Fruit fly (Drosophila melanogaster): ENCODE results near the gene sgl.

Gene sgl

DNA sequence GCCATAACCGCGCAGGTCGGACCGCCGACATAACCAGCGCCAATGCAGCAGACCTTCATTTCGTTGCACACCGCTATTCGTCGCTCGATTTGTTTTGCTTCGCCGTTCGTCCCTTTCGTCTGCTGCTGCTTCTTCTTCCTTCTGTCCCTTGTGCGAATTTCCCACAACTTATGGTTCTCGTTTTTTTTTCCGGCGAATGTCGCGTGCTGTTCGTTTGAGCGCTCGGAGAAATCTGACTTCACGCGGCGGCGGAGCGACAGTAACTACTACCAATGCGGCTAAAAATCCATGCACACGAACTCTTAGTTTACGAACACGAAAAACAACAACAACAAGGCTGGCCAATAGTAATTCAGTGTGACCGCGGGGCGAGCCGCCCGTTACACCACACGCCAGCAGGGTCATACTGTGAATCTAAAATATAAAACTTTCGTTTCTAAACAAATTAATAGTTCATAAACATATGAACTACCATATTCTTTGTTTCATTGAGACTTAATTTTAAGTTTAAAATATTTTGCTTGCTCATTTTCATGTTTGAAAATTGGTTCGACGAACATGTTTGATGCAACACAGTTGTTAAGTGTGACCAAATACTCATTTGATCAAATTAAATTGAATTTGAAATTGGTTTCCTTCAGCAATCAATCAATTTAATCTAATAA lies at the start of gene sgl (continued):
- TF ChIP-seq GATAe (GFP tag; conservative IDR thresholded peaks at IDR 0.05) (no peak), NFAT (GFP tag; IDR thresholded peaks at IDR 0.05) (peak; percentile 64; the same call in 1 of the 2 replicates), CG9727 (GFP tag; optimal IDR thresholded peaks at IDR 0.05) (no peak), CG10431 (GFP tag; optimal IDR thresholded peaks at IDR 0.05) (no peak), corto (GFP tag; optimal IDR thresholded peaks at IDR 0.05) (no peak), ewg (GFP tag; optimal IDR thresholded peaks at IDR 0.05) (peak; percentile 2), NC2β (GFP tag; optimal IDR thresholded peaks at IDR 0.05) (peak; percentile 22), nerfin-1 (tag; optimal IDR thresholded peaks at IDR 0.05) (peak; percentile 78), Lim3 (GFP tag; IDR thresholded peaks at IDR 0.05) (no peak), CG9609 (GFP tag; optimal IDR thresholded peaks at IDR 0.05) (no peak), CG31224 (GFP tag; IDR thresholded peaks at IDR 0.05) (no peak), CG13296 (GFP tag; optimal IDR thresholded peaks at IDR 0.05) (no peak), H2.0 (GFP tag; IDR thresholded peaks at IDR 0.05) (no peak), tx (GFP tag; optimal IDR thresholded peaks at IDR 0.05) (no peak), maf-S (GFP tag; optimal IDR thresholded peaks at IDR 0.05) (no peak), br (optimal IDR thresholded peaks at IDR 0.05) (no peak), Hr39 (optimal IDR thresholded peaks at IDR 0.05) (no peak), Bgb (GFP tag; IDR thresholded peaks at IDR 0.05; ENCODE audit: partially characterized antibody) (peak; percentile 62; the same call in 1 of the 2 replicates), nom (GFP tag; optimal IDR thresholded peaks at IDR 0.05) (peak; percentile 84), Max (GFP tag; optimal IDR thresholded peaks at IDR 0.05) (no peak), CG7372 (GFP tag; IDR thresholded peaks at IDR 0.05) (no peak), Hmr (GFP tag; optimal IDR thresholded peaks at IDR 0.05) (peak; percentile 81), CG32772 (GFP tag; IDR thresholded peaks at IDR 0.05) (0 out of 2 replicates have a peak, but pooled peaks have one; percentile 14), CG43689 (GFP tag; IDR thresholded peaks at IDR 0.05) (no peak), ara (GFP tag; IDR thresholded peaks at IDR 0.05) (peak; percentile 41; the same call in 1 of the 2 replicates), Doc3 (GFP tag; IDR thresholded peaks at IDR 0.05; ENCODE audit: partially characterized antibody) (peak; percentile 43; the same call in 1 of the 3 replicates), CG16813 (GFP tag; IDR thresholded peaks at IDR 0.05; ENCODE audit: partially characterized antibody) (0 out of 3 replicates have a peak, but pooled peaks have one; percentile 25), CG2129 (GFP tag; IDR thresholded peaks at IDR 0.05; ENCODE audit: partially characterized antibody) (no peak; the same call in 1 of the 2 replicates), CG10147 (GFP tag; optimal IDR thresholded peaks at IDR 0.05) (no peak), Atf6 (GFP tag; IDR thresholded peaks at IDR 0.05) (peak; percentile 42; the same call in 1 of the 2 replicates), CG6813 (GFP tag; optimal IDR thresholded peaks at IDR 0.05) (peak; percentile 57), odd (GFP tag; optimal IDR thresholded peaks at IDR 0.05) (no peak), CG6689 (GFP tag; IDR thresholded peaks at IDR 0.05) (peak; percentile 28; the same call in 1 of the 2 replicates), sima (GFP tag; optimal IDR thresholded peaks at IDR 0.05) (no peak), cg (GFP tag; optimal IDR thresholded peaks at IDR 0.05) (peak; percentile 83), Mad (GFP tag; optimal IDR thresholded peaks at IDR 0.05) (peak; percentile 62), HLH3B (GFP tag; IDR thresholded peaks at IDR 0.05) (0 out of 2 replicates have a peak, but pooled peaks have one; percentile 20), esg (GFP tag; conservative IDR thresholded peaks at IDR 0.05) (no peak), peb (GFP tag; IDR thresholded peaks at IDR 0.05) (no peak), CG2116 (GFP tag; optimal IDR thresholded peaks at IDR 0.05) (peak; percentile 47), usp (GFP tag; optimal IDR thresholded peaks at IDR 0.05) (no peak), tin (GFP tag; optimal IDR thresholded peaks at IDR 0.05) (no peak), lola (GFP tag; optimal IDR thresholded peaks at IDR 0.05) (no peak), twi (tag; optimal IDR thresholded peaks at IDR 0.05) (no peak), Pdp1 (GFP tag; optimal IDR thresholded peaks at IDR 0.05) (peak; percentile 4 to 45), bigmax (GFP tag; optimal IDR thresholded peaks at IDR 0.05) (peak; percentile 20), mirr (GFP tag; optimal IDR thresholded peaks at IDR 0.05) (peak; percentile 34), CG31388 (GFP tag; optimal IDR thresholded peaks at IDR 0.05) (no peak), unc-4 (GFP tag; IDR thresholded peaks at IDR 0.05; ENCODE audit: partially characterized antibody) (peak; percentile 48; the same call in 1 of the 2 replicates)

Data from whole organism, embryonic.